Worm (Caenorhabditis elegans) whole organism, L4 larva: ENCODE results near the gene elp-1.

Experiments used
- F10B5.3 ChIP-seq: sonication (generic microtip); optimal IDR thresholded peaks from 2 replicates; lab custom pipeline; 2016; ENCODE audit warnings: mild to moderate bottlenecking, missing genetic modification characterization, missing compliant biosample characterization
- F26F4.8 ChIP-seq: fragments of 200-800 bp; sonication (Bioruptor generic); conservative IDR thresholded peaks from 2 replicates; pipeline ENCODE4 v1.3.6; 2022; ENCODE audit warnings: missing genetic modification characterization, missing compliant biosample characterization
- F49E8.2 ChIP-seq: sonication (generic microtip); optimal IDR thresholded peaks from 2 replicates; lab custom pipeline; 2016; ENCODE audit warnings: missing compliant biosample characterization, mild to moderate bottlenecking, missing genetic modification characterization, borderline replicate concordance
- R02D3.7 ChIP-seq: fragments of 150-350 bp; sonication (generic microtip); optimal IDR thresholded peaks from 3 replicates; lab custom pipeline; 2014; ENCODE audit warnings: missing biosample characterization, missing genetic modification characterization
- Y105C5A.15 ChIP-seq: fragments of 200-800 bp; sonication (Bioruptor generic); IDR thresholded peaks from 2 replicates; pipeline ENCODE4 v1.3.6; 2022; ENCODE audit warnings: missing genetic modification characterization, missing compliant biosample characterization
- Y48G9A.11 ChIP-seq: fragments of 200-800 bp; sonication (Bioruptor generic); IDR thresholded peaks from 2 replicates; pipeline ENCODE4 v1.3.6; 2022; ENCODE audit warnings: missing genetic modification reagents, missing genetic modification characterization, missing compliant biosample characterization
- Y5F2A.4 ChIP-seq: fragments of 200-800 bp; sonication (Bioruptor generic); optimal IDR thresholded peaks from 2 replicates; lab custom pipeline; 2018; ENCODE audit warnings: mild to moderate bottlenecking, missing genetic modification characterization, missing compliant biosample characterization
- aly-2 ChIP-seq: sonication (generic microtip); optimal IDR thresholded peaks from 2 replicates; lab custom pipeline; 2018; ENCODE audit warnings: missing biosample characterization, missing genetic modification characterization
- ama-1 ChIP-seq: fragments of 150-350 bp; optimal IDR thresholded peaks from 2 replicates; lab custom pipeline; 2014; ENCODE audit warnings: inconsistent platforms, mixed read lengths
- ceh-44 ChIP-seq: fragments of 200-800 bp; sonication (Bioruptor generic); IDR thresholded peaks from 2 replicates; pipeline ENCODE4 v1.3.6; 2022; ENCODE audit warnings: missing genetic modification reagents, missing genetic modification characterization, missing compliant biosample characterization
- ceh-62 ChIP-seq: sonication (generic microtip); optimal IDR thresholded peaks from 2 replicates; lab custom pipeline; 2017; ENCODE audit warnings: missing biosample characterization, missing genetic modification characterization
- ces-1 ChIP-seq: fragments of 150-350 bp; sonication (generic microtip); optimal IDR thresholded peaks from 4 replicates; lab custom pipeline; 2014; ENCODE audit warnings: missing biosample characterization, missing genetic modification reagents, missing genetic modification characterization
- daf-16 ChIP-seq, 3 experiments: sonication (generic microtip); optimal IDR thresholded peaks; 2 replicates each; lab custom pipeline; 2016 to 2017; ENCODE audit warnings: missing genetic modification characterization in 3 of 3, missing genetic modification reagents in 3 of 3, mild to moderate bottlenecking in 2 of 3, missing compliant biosample characterization in 2 of 3, missing biosample characterization in 1 of 3, moderate library complexity in 1 of 3
- daf-19 ChIP-seq: fragments of 200-800 bp; sonication (Bioruptor generic); conservative IDR thresholded peaks from 2 replicates; pipeline ENCODE4 v1.3.6; 2022; ENCODE audit warnings: missing genetic modification characterization, missing compliant biosample characterization
- dpl-1 ChIP-seq: fragments of 150-350 bp; optimal IDR thresholded peaks from 2 replicates; lab custom pipeline; 2014; ENCODE audit warnings: missing biosample characterization, missing genetic modification reagents, missing genetic modification characterization
- duxl-1 ChIP-seq: sonication (generic microtip); optimal IDR thresholded peaks from 2 replicates; lab custom pipeline; 2016; ENCODE audit warnings: mild to moderate bottlenecking, missing genetic modification characterization, moderate library complexity, missing compliant biosample characterization; ENCODE audit not compliant: poor library complexity
- fkh-10 ChIP-seq: fragments of 150-350 bp; optimal IDR thresholded peaks from 2 replicates; lab custom pipeline; 2014; ENCODE audit warnings: missing biosample characterization, missing genetic modification reagents, missing genetic modification characterization
- hmg-1.1 ChIP-seq: fragments of 200-800 bp; sonication (Bioruptor generic); IDR thresholded peaks from 2 replicates; pipeline ENCODE4 v1.3.6; 2022; ENCODE audit warnings: missing genetic modification reagents, missing genetic modification characterization, missing compliant biosample characterization
- lim-7 ChIP-seq: fragments of 200-800 bp; sonication (Bioruptor generic); IDR thresholded peaks from 2 replicates; pipeline ENCODE4 v1.3.6; 2022; ENCODE audit warnings: missing genetic modification characterization, missing compliant biosample characterization
- lin-29 ChIP-seq: fragments of 200-800 bp; sonication (Bioruptor generic); IDR thresholded peaks from 2 replicates; pipeline ENCODE4 v1.3.6; 2022; ENCODE audit warnings: missing genetic modification reagents, missing genetic modification characterization, missing compliant biosample characterization
- mdl-1 ChIP-seq, 2 experiments: fragments of 150-350 bp in 1 of 2; sonication (generic microtip) in 1 of 2; optimal IDR thresholded peaks; 2 replicates each; lab custom pipeline; 2014 to 2017; ENCODE audit warnings: missing biosample characterization in 2 of 2, missing genetic modification characterization in 2 of 2
- mes-2 ChIP-seq: sonication (generic microtip); optimal IDR thresholded peaks from 2 replicates; lab custom pipeline; 2016; ENCODE audit warnings: missing genotype, mild to moderate bottlenecking, missing genetic modification characterization, missing compliant biosample characterization; ENCODE audit not compliant: poor library complexity, severe bottlenecking
- mxl-2 ChIP-seq: fragments of 200-800 bp; sonication (Bioruptor generic); conservative IDR thresholded peaks from 2 replicates; pipeline ENCODE4 v1.3.6; 2022; ENCODE audit warnings: missing genetic modification reagents, missing genetic modification characterization, missing compliant biosample characterization
- nhr-10 ChIP-seq: fragments of 150-350 bp; optimal IDR thresholded peaks from 2 replicates; lab custom pipeline; 2014; ENCODE audit warnings: missing biosample characterization, missing genetic modification characterization
- nhr-111 ChIP-seq: fragments of 200-800 bp; sonication (Bioruptor generic); optimal IDR thresholded peaks from 2 replicates; lab custom pipeline; 2018; ENCODE audit warnings: mild to moderate bottlenecking, missing genetic modification characterization, missing compliant biosample characterization
- nhr-28 ChIP-seq: fragments of 150-350 bp; optimal IDR thresholded peaks from 2 replicates; lab custom pipeline; 2014; ENCODE audit warnings: missing biosample characterization, missing genetic modification characterization
- nhr-41 ChIP-seq: fragments of 200-800 bp; sonication (Bioruptor generic); IDR thresholded peaks from 2 replicates; pipeline ENCODE4 v1.3.6; 2022; ENCODE audit warnings: missing genetic modification reagents, missing genetic modification characterization, missing compliant biosample characterization
- nhr-76 ChIP-seq: fragments of 150-350 bp; optimal IDR thresholded peaks from 2 replicates; lab custom pipeline; 2014; ENCODE audit warnings: missing biosample characterization, missing genetic modification characterization
- php-3 ChIP-seq: fragments of 200-800 bp; sonication (Bioruptor generic); IDR thresholded peaks from 2 replicates; pipeline ENCODE4 v1.3.6; 2022; ENCODE audit warnings: missing genetic modification reagents, missing genetic modification characterization, missing compliant biosample characterization
- saeg-2 ChIP-seq: fragments of 200-800 bp; sonication (Bioruptor generic); IDR thresholded peaks from 2 replicates; pipeline ENCODE4 v1.3.6; 2022; ENCODE audit warnings: missing genetic modification reagents, missing genetic modification characterization, missing compliant biosample characterization
- snpc-4 ChIP-seq: fragments of 150-350 bp; optimal IDR thresholded peaks from 2 replicates; lab custom pipeline; 2014; ENCODE audit warnings: missing biosample characterization, missing genetic modification characterization
- spr-1 ChIP-seq: sonication (generic microtip); optimal IDR thresholded peaks from 2 replicates; lab custom pipeline; 2016; ENCODE audit warnings: mild to moderate bottlenecking, missing genetic modification characterization, missing compliant biosample characterization
- tra-1 ChIP-seq: fragments of 200-800 bp; sonication (Bioruptor generic); IDR thresholded peaks from 2 replicates; pipeline ENCODE4 v1.3.6; 2022; ENCODE audit warnings: missing genetic modification reagents, missing genetic modification characterization, missing compliant biosample characterization
- unc-130 ChIP-seq: sonication (generic microtip); optimal IDR thresholded peaks from 2 replicates; lab custom pipeline; 2016; ENCODE audit warnings: missing genetic modification reagents, missing genetic modification characterization, missing compliant biosample characterization
- unc-39 ChIP-seq: sonication (generic microtip); optimal IDR thresholded peaks from 2 replicates; lab custom pipeline; 2017; ENCODE audit warnings: missing biosample characterization, missing genetic modification characterization
- unc-62 ChIP-seq, 3 experiments: fragments of 150-350 bp in 1 of 3; sonication (generic microtip); optimal IDR thresholded peaks in 2 of 3; peaks in 1 of 3; 1 replicate in 1 of 3; 2 replicates in 2 of 3; lab custom pipeline; 2014 to 2017; ENCODE audit warnings: missing biosample characterization in 3 of 3, missing genetic modification characterization in 3 of 3, missing genetic modification reagents in 3 of 3, missing genotype in 1 of 3
- zfp-2 ChIP-seq: sonication (generic microtip); optimal IDR thresholded peaks from 2 replicates; lab custom pipeline; 2016; ENCODE audit warnings: mild to moderate bottlenecking, missing genetic modification characterization, missing compliant biosample characterization
- zip-2 ChIP-seq: fragments of 150-350 bp; optimal IDR thresholded peaks from 2 replicates; lab custom pipeline; 2014; ENCODE audit warnings: missing biosample characterization, missing genetic modification characterization
- ztf-7 ChIP-seq: fragments of 150-350 bp; optimal IDR thresholded peaks from 2 replicates; lab custom pipeline; 2014; ENCODE audit warnings: missing biosample characterization, missing genetic modification characterization

The elp-1 gene

DNA sequence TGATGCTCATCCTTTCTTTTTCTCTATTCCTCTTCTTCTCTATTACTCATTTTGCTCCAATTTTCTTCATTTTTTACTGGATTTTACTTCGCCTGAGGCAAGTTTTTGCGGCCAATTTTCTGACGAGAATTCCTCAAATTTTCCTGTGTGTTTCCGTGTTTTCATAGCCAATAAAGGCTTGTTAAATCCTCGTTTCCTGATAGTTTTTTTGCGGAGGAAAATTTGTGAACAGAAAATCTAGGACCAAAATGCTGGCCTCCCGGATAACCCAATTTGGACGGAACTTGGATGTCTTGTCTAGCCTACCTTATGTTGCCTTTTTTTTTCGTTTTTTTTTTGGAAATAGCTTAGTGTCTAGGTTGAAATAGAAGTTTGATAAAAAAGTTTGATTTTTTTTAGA, 43.7 kb upstream of the elp-1 start:
- TF ChIP-seq unc-62 (GFP tag; optimal IDR thresholded peaks at IDR 0.05 in 1 of 2; lab: Kevin White, UChicago) (peak in 1 of 2 experiments; percentile 92), unc-62 (tag; optimal IDR thresholded peaks at IDR 0.05; lab: Kevin White, UChicago) (no peak), Y5F2A.4 (GFP tag; lab: Kevin White, UChicago) (no peak), ceh-62 (tag; lab: Kevin White, UChicago) (no peak)

DNA sequence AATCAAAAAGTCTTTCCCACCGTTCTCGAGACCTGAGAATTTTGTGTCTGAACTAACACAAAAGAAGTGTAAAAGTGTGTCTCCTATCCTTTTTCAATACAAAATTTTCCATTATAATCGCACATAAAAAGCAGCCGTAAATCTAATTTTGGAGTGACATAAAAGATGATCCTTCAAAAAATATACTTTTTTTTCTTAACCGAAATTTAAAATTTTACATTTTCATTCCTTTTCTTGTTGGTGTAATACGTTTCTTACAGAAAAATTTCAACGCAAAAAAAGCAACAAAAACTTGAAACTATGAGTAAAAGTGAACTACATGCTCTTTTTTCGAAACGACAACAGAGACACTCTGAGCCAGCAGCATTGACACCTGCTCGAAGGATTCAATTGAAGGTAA, 37.1 kb upstream of the elp-1 start, which contains the start of gene Y44A6D.6:
Y44A6D.6 (plus strand) TSS at position 301 of the 400 bp plus-strand sequence.
- TF ChIP-seq R02D3.7 (tag; lab: Kevin White, UChicago): no peak
- TF ChIP-seq spr-1 (tag; lab: Kevin White, UChicago): no peak
- no peak for TF ChIP-seq daf-19 (GFP tag; lab: Robert Waterston, UW)
- no peak for TF ChIP-seq nhr-10
- no peak for TF ChIP-seq mes-2 (tag; lab: Kevin White, UChicago)
- TF ChIP-seq F10B5.3: no peak
- TF ChIP-seq nhr-41 (GFP tag; lab: Robert Waterston, UW): no peak
- no peak for TF ChIP-seq mxl-2
- no peak for TF ChIP-seq aly-2 (tag; lab: Kevin White, UChicago)
- TF ChIP-seq zfp-2 (tag; lab: Kevin White, UChicago): no peak
- no peak for TF ChIP-seq nhr-111
- TF ChIP-seq ceh-44 (GFP tag; lab: Robert Waterston, UW): no peak
- no peak for TF ChIP-seq lin-29 (GFP tag; lab: Robert Waterston, UW)
- no peak for TF ChIP-seq unc-130 (GFP tag; lab: Kevin White, UChicago)
- TF ChIP-seq mdl-1 (tag; optimal IDR thresholded peaks at IDR 0.05; lab: Kevin White, UChicago): no peak
- TF ChIP-seq tra-1: no peak
- no peak for TF ChIP-seq daf-16 (GFP tag; optimal IDR thresholded peaks at IDR 0.05; lab: Kevin White, UChicago)
- no peak for TF ChIP-seq daf-16 (tag; optimal IDR thresholded peaks at IDR 0.05; lab: Kevin White, UChicago)
- TF ChIP-seq nhr-28: no peak
- TF ChIP-seq duxl-1 (tag; lab: Kevin White, UChicago): no peak
- TF ChIP-seq dpl-1 (GFP tag; lab: Kevin White, UChicago): no peak

DNA sequence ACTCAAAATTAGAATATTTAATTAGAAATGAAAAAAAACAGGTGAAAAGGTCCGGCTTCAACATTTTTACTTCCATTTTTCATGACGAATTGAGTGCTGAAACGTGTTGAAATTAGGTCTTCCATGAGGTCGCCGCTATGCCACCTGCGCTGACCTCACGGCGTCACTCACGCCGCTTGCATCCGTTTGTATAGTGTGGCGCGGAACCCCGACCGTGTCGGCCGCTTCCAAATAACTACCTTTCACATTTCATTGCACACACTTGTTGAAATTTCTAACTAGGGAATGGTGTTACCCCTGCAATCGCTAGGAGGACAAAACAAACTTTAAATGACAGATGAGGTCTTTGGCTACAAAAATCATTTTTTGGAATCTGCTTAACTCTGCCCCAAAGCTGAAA, 33.5 kb upstream of the elp-1 start:
- TF ChIP-seq php-3 (GFP tag; lab: Robert Waterston, UW) (0 out of 2 replicates have a peak, but pooled peaks have one; percentile 56), snpc-4 (tag; lab: Kevin White, UChicago) (peak; percentile 64), Y105C5A.15 (peak; percentile 7; the same call in 1 of the 2 replicates), nhr-41 (GFP tag; lab: Robert Waterston, UW) (peak; percentile 33; the same call in 1 of the 2 replicates)

DNA sequence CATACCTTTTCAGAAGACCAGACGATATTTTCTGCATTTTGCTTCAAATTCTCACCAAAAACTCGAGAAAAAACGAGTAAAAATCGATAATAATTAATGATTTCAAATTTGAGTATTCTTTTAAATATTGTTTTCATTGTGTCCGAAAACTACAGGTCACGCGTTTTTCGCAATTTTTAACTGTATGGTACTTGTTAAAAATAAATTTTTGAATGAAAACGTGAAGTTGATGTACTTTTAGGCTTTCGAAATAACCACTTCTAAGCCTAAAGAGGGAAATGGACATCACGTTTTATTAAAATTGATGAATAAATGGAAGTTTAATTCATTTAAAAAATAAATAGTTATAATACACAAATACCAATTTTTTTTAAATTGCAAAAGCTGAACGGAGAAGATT, 32.9 kb upstream of the elp-1 start, which contains the start of gene Y44A6D.5:
Y44A6D.5 (minus strand) TSS at position 101 of the 400 bp plus-strand sequence.
- no peak for TF ChIP-seq fkh-10
- TF ChIP-seq zip-2 (tag; lab: Kevin White, UChicago): no peak
- no peak for TF ChIP-seq aly-2 (tag; lab: Kevin White, UChicago)
- no peak for TF ChIP-seq nhr-28
- no peak for TF ChIP-seq hmg-1.1 (GFP tag; lab: Robert Waterston, UW)
- no peak for TF ChIP-seq ama-1 (lab: Kevin White, UChicago)
- no peak for TF ChIP-seq spr-1 (tag; lab: Kevin White, UChicago)
- no peak for TF ChIP-seq saeg-2 (GFP tag; lab: Robert Waterston, UW)
- no peak for TF ChIP-seq unc-39 (tag; lab: Kevin White, UChicago)
- TF ChIP-seq ceh-44 (GFP tag; lab: Robert Waterston, UW): no peak
- no peak for TF ChIP-seq F26F4.8 (GFP tag; lab: Robert Waterston, UW)
- no peak for TF ChIP-seq F49E8.2
- TF ChIP-seq lin-29 (GFP tag; lab: Robert Waterston, UW): no peak
- no peak for TF ChIP-seq nhr-76
- no peak for TF ChIP-seq ztf-7 (tag; lab: Kevin White, UChicago)
- TF ChIP-seq ces-1 (GFP tag; lab: Kevin White, UChicago): no peak
- TF ChIP-seq ceh-62 (tag; lab: Kevin White, UChicago): no peak
- no peak for TF ChIP-seq Y48G9A.11 (GFP tag; lab: Robert Waterston, UW)
- no peak for TF ChIP-seq lim-7 (GFP tag; lab: Robert Waterston, UW)
